Fruit fly (Drosophila melanogaster) whole organism, prepupa: ENCODE measurements around the gene CG13837.

ENCODE experiments used
- CG10631 ChIP-seq: fragments of 200-800 bp; sonication (Bioruptor generic); optimal IDR thresholded peaks from 2 replicates; lab custom pipeline; 2016; ENCODE audit warnings: missing biosample characterization, missing genetic modification characterization
- CG11902 ChIP-seq: fragments of 200-800 bp; sonication (Bioruptor generic); optimal IDR thresholded peaks from 3 replicates; lab custom pipeline; 2016; ENCODE audit warnings: missing biosample characterization, missing genetic modification characterization
- CG6276 ChIP-seq: fragments of 200-800 bp; sonication (Bioruptor generic); optimal IDR thresholded peaks from 2 replicates; lab custom pipeline; 2017; ENCODE audit warnings: missing biosample characterization, mild to moderate bottlenecking, missing genetic modification characterization
- CG6854 ChIP-seq: fragments of 200-800 bp; sonication (Bioruptor generic); optimal IDR thresholded peaks from 2 replicates; lab custom pipeline; 2017; ENCODE audit warnings: missing biosample characterization, mild to moderate bottlenecking, missing genetic modification characterization
- CG7368 ChIP-seq: fragments of 200-800 bp; sonication (Bioruptor generic); optimal IDR thresholded peaks from 3 replicates; lab custom pipeline; 2016; ENCODE audit warnings: missing biosample characterization, missing genetic modification characterization
- Gug ChIP-seq: fragments of 200-800 bp; sonication (Bioruptor generic); IDR thresholded peaks from 2 replicates; pipeline ENCODE4 v1.3.6; 2022; ENCODE audit warnings: missing biosample characterization, missing genetic modification characterization
- Sox102F ChIP-seq: fragments of 200-800 bp; sonication (Bioruptor generic); optimal IDR thresholded peaks from 2 replicates; lab custom pipeline; 2016; ENCODE audit warnings: missing biosample characterization, mild to moderate bottlenecking, missing genetic modification characterization
- cyc ChIP-seq: fragments of 200-800 bp; sonication (Bioruptor generic); optimal IDR thresholded peaks from 3 replicates; lab custom pipeline; 2016; ENCODE audit warnings: missing biosample characterization, missing genetic modification characterization
- dac ChIP-seq: fragments of 200-800 bp; sonication (Bioruptor generic); optimal IDR thresholded peaks from 2 replicates; lab custom pipeline; 2017; ENCODE audit warnings: missing biosample characterization, mild to moderate bottlenecking, missing genetic modification characterization
- fd59A ChIP-seq: fragments of 200-800 bp; sonication (Bioruptor generic); optimal IDR thresholded peaks from 2 replicates; lab custom pipeline; 2017; ENCODE audit warnings: missing biosample characterization, mild to moderate bottlenecking, missing genetic modification characterization, missing genetic modification reagents
- fkh ChIP-seq: fragments of 200-800 bp; sonication (Bioruptor generic); optimal IDR thresholded peaks from 3 replicates; lab custom pipeline; 2017; ENCODE audit warnings: missing biosample characterization, mild to moderate bottlenecking, missing genetic modification characterization, moderate library complexity
- net ChIP-seq: fragments of 200-800 bp; sonication (Bioruptor generic); optimal IDR thresholded peaks from 3 replicates; lab custom pipeline; 2016; ENCODE audit warnings: missing biosample characterization, missing genetic modification characterization
- topi ChIP-seq: fragments of 200-800 bp; sonication (Bioruptor generic); optimal IDR thresholded peaks from 3 replicates; lab custom pipeline; 2016; ENCODE audit warnings: missing biosample characterization, missing genetic modification characterization

- TF ChIP-seq fkh (GFP tag; lab: Kevin White, UChicago) (no peak), CG7368 (GFP tag; lab: Kevin White, UChicago) (no peak), topi (GFP tag; lab: Kevin White, UChicago) (no peak), net (GFP tag; lab: Kevin White, UChicago) (no peak), dac (no peak), Gug (GFP tag; lab: Robert Waterston, UW) (no peak), cyc (GFP tag; lab: Kevin White, UChicago) (no peak), CG11902 (GFP tag; lab: Kevin White, UChicago) (no peak), CG6276 (GFP tag; lab: Kevin White, UChicago) (no peak), fd59A (GFP tag; lab: Kevin White, UChicago) (no peak), CG6854 (GFP tag; lab: Kevin White, UChicago) (no peak), CG10631 (GFP tag; lab: Kevin White, UChicago) (no peak), Sox102F (GFP tag; lab: Kevin White, UChicago) (no peak)
These were observed 4.4 kb downstream of the CG13837 start, which contains the start of gene CG17121 for dm6 chr3R:23048089-23048689.
